Fruit fly (Drosophila melanogaster) whole organism, larva: Measurements from ENCODE around the gene Obp18a.
A peak's percentile ranks its signal among the peaks of the same experiment; 100 is the strongest.

ENCODE experiments used
- noc ChIP-seq: fragments of 200-800 bp; sonication (Bioruptor generic); optimal IDR thresholded peaks from 3 replicates; lab custom pipeline; 2019; ENCODE audit warnings: missing biosample characterization, mild to moderate bottlenecking, missing genetic modification characterization, moderate library complexity

The Obp18a gene

DNA sequence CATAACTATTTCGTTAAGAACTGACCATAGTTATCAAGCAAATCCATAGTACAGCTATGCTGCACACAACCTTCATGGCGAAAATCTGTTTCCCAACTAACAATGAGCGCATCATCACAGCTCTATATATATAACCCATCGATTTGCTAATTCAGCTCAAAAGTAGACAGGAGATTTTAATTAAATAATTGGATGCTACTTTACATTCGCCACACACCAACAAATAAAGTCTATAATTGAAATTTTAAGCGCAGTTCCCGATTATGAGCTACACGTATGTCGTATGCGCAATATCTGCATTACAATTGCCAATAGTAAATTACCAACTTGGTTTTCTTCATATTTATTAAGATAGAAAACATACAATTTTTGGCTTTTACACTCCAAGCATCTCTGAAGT, at the start of gene Obp18a:
Gene Obp18a (minus strand): TSS at position 101 of the 400 bp plus-strand sequence.
- TF ChIP-seq noc (tag; lab: Kevin White, UChicago), result no peak

DNA sequence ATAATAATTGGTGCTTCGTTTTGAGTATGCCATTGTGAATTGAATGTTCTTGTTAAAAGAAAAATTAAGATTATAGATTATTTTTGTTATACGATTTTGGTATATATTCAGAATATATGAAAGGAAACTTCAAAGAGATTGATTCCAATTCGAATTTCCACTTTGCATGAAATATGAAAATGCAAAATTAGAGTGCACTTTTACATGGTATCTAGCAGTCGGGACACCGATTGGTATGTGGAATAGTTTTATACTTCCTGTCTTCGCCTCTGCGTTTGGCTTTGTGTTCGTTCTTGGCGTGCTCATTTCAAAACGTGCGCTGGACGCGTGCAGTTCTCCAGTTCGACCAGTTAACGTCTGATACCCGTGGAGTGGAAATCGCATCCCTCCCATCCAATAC, 47.5 kb upstream of the Obp18a start, which contains the start of gene CG33253:
Gene CG33253 (plus strand): TSS at position 301 of the 400 bp plus-strand sequence.
- no peak for TF ChIP-seq noc (tag; lab: Kevin White, UChicago)

- TF ChIP-seq noc (tag; lab: Kevin White, UChicago), result peak; percentile 69
These were observed 44.1 kb upstream of the Obp18a start, which contains the start of the genes CG7556 and CG7453 for dm6 chrX:19179696-19180255. CG7556 (minus strand) TSS chrX:19179830. CG7453 (plus strand) TSS chrX:19180173.

dm6 chrX:19174850-19175571, 39.3 kb upstream of the Obp18a start, which contains the start of gene CG33939:
CG33939 (minus strand) TSS chrX:19174900.
- TF ChIP-seq noc (tag; lab: Kevin White, UChicago), result no peak

DNA sequence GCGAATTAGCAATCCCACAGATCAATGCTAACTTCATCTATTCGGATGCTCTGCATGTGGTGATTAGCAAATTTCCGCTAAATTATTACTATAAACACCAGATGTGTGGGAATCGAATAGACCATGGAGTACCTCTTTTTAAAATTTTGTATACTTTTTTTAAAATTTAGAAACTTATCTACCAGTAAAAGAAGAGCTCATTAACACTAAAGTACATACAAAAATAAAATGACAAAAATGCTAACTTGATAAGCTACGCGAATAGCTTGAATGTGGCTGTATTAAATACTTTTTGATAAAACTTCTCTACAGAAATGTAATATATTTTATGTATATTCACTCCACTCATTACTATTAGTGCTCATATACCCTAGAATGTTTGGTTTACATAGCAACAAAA, 38.4 kb upstream of the Obp18a start:
- TF ChIP-seq noc (tag; lab: Kevin White, UChicago), result peak; percentile 44

dm6 chrX:19172955-19173354, 37.3 kb upstream of the Obp18a start:
- TF ChIP-seq noc (tag; lab: Kevin White, UChicago), result no peak

DNA sequence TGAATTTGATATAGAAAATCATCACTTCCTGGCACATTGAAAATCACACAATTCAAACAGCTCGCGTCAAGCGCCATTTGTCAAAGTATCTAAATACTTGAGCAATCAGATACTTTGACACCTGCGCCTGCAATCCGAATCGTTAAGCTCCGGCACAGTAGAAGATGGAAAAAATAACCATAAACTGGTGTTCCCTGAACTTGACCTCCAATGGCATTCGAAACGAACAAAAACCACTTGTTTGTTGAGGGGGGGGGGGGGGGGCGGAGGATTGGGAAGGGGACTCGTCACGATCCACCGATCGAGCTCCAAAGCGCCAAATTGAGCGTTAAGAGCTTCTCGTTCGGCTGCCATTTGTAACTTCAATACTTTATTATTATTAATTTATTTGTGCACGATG, 36.3 kb upstream of the Obp18a start:
- TF ChIP-seq noc (tag; lab: Kevin White, UChicago), result no peak

DNA sequence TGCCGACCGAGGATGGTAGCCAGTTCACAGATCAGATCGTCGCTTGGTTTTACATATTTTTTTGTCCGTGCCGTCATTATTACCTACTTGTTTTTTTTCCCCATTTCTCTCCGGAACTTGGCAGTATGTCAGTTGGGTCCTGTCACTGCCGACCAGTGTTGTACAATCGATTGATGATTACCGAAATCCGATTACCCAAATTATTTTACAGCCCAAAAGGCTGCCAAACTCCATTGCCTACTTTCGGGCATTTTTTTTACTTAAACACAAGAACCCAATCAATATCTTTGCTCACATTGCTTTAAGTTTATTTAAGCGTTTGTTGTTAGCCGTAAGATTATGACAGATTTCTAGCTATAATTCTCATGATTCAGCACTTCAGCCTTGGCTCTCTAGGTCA, 35.1 kb upstream of the Obp18a start, which contains the start of gene Inx5:
Gene Inx5 (minus strand): TSS at position 93 of the 400 bp plus-strand sequence.
- no peak for TF ChIP-seq noc (tag; lab: Kevin White, UChicago)

dm6 chrX:19167586-19168403, 32.1 kb upstream of the Obp18a start:
- TF ChIP-seq noc (tag; lab: Kevin White, UChicago), result no peak

DNA sequence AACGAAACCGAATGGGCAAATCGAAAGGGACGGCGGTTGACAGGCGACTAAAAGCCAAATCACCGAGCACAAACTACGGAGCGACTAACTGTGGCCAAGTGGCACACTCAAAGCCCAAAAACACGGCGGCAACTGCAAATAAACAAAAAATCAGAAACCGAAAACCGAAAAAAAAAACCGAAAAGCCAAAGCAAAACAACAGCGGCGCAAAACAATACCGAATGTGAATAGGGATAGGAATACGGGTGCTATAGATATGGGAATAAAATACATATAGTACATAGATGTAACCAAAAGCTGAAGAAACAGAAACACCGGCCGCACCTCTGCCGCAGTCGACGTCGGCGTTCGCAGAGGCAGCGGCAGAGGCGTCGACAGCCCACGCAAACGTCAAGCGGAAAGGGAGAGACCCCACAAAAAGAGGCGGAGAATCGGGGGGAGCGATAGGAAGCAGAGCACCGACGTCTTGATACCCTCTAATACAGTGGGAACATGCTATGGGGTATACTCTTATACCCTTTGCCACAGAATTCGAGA, 31.4 kb upstream of the Obp18a start, which contains the start of gene RhoGAP18B:
Gene RhoGAP18B (minus strand): TSS at position 51 of the 537 bp plus-strand sequence.
- no peak for TF ChIP-seq noc (tag; lab: Kevin White, UChicago)

DNA sequence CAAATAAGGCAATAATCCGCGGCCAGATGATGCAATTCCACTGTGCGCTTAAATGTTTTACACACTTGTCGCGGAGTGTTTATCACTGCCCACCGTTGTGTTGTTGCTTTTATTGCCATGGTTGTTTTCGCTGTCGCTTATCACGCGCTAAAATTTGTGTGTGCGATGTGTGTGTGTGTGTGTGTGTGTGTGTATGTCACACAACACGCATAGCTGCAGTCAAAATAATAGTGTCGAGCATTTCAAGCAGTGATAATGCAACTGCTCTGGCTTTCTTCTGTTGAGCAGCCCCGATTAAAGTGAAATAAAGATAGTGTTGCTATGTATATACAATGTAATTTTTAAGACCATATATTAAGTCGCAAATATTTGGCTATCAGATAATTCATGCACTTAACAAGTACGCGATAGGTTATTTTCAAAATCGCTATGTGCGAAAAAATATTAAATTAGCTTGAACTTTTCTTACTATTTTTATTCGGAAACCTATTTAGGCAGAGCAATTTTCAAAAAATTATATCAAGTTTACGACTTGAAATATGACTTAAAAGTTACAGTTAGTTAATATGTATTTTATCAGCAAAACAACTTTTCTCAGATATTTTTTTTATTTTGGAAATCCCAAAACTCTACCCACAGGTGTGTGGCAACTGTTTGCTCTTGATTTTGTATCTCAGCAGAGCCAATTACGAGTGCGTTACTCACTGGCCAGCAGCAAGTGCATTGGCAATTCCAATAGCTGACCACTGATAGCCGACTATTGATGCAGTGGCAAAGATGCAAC, 30.7 kb upstream of the Obp18a start:
- peak; percentile 52 for TF ChIP-seq noc (tag; lab: Kevin White, UChicago)

DNA sequence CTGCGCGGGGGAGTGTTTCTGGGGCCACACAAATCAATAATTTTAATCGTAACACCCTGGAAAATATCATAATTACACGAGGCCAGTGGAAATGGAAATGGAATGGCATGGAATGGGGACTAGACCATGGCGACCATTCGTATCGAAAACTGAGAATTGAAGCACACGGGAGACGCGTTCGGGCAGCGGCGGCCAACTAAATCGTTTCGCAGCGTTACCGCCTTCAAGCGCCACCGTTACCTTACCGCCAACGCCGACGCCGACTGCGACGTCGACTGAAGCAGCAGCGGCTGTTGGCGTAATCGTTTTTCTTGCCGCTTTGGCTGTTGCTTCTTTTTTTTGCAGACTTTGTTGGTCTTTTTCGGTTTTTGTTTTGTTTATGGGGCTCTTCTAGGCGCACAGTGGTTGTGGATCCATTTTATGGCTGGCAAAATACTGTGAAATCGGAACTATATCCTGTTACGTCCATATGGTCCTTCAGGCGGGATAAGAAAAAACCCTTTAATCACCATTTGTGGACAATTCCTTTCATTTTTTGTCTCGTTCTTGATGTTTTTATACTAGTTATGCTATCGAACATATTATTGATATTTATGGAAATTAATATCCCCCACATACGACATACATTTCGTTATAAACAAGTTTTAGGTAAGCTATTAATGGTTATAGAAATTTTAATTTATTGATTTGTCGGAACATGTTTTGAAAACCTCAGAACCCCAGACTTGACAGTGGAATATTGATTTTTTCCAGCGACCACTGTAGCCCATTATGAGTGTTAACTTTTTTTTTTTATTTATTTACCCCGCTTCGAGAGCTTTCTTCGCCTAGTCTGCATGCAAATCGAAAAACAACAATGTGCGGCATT, 29.7 kb upstream of the Obp18a start:
- no peak for TF ChIP-seq noc (tag; lab: Kevin White, UChicago)

DNA sequence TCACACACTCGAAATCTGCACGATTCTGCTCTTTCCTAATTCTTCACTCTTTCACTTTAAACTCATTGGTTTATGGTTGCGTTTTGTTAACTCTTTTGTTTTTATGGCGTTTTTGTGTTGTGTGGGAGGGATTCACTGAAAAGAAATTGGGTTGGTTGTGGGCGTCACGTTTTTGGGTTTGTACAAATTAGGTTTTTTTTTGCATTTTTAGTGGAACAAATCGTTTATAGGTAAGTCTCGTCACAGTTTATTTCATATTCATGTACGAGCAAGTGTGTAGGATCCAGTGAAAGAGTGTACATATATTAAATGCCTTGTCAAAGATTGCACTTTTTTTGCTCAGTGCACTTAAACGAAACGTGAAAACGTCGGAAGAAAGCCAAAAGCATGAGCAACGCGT, 29.1 kb upstream of the Obp18a start:
- TF ChIP-seq noc (tag; lab: Kevin White, UChicago), result peak; percentile 64

DNA sequence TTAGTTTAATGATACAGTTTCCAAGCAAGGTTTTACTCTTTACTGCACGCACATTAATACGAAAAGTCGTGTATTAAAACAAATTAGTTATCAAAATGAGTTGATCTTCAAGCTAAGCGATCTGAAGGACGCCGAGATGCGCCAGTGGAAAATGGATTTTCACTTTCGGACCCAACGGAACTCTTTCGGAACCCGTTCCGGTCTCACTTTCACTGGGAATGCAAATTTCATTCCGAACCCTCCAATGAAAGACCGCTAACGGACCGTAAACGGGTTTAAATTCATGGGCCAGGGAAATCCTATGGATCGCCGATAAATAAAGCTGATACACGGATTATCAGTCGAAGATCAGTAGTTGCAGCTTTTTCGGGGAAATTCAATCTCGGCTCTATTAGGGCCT, 27.8 kb upstream of the Obp18a start:
- no peak for TF ChIP-seq noc (tag; lab: Kevin White, UChicago)
